Worm (Caenorhabditis elegans) whole organism, midembryonic: ENCODE measurements around the gene rabn-5.

ENCODE experiments used
- T22C8.4 ChIP-seq: fragments of 200-800 bp; sonication (Bioruptor generic); IDR thresholded peaks from 2 replicates; pipeline ENCODE4 v1.3.6; 2022; ENCODE audit warnings: missing genetic modification characterization, missing compliant biosample characterization
- cog-1 ChIP-seq: sonication (generic microtip); optimal IDR thresholded peaks from 2 replicates; lab custom pipeline; 2016; ENCODE audit warnings: missing genetic modification characterization, missing compliant biosample characterization
- flt-1 ChIP-seq: fragments of 200-800 bp; sonication (Bioruptor generic); IDR thresholded peaks from 2 replicates; pipeline ENCODE4 v1.3.6; 2022; ENCODE audit warnings: missing genetic modification characterization, missing compliant biosample characterization
- med-1 ChIP-seq: sonication (generic microtip); optimal IDR thresholded peaks from 2 replicates; lab custom pipeline; 2017; ENCODE audit warnings: missing genetic modification characterization, mild to moderate bottlenecking, missing compliant biosample characterization, antibody characterized with exemption, missing genetic modification reagents; ENCODE audit not compliant: insufficient read depth
- ztf-23 ChIP-seq: fragments of 200-800 bp; sonication (Bioruptor generic); IDR thresholded peaks from 2 replicates; pipeline ENCODE4 v1.3.6; 2022; ENCODE audit warnings: missing genetic modification reagents, missing genetic modification characterization, missing compliant biosample characterization

DNA sequence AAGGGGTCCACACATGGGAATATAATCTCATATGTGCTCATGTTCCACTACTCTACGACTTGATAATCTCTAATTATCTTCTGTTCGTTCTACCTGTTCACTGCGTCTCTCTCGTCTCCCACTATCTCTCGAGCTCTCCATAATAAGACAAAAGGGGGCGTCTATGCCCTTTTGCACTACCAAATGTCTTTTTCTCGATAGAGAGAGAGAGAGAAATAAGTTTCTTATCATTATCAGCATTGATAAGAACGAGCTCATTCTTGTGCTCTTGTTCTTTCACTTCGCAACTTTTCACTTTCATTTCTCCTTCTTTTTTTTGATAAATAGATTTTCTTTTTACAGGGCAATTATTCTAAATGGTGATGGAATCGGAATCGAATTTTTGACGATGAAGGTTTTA lies 51.6 kb downstream of the rabn-5 start:
- TF ChIP-seq med-1 (GFP tag; lab: Kevin White, UChicago) (no peak), T22C8.4 (GFP tag; lab: Robert Waterston, UW) (no peak), ztf-23 (GFP tag; lab: Robert Waterston, UW) (no peak), cog-1 (tag; lab: Kevin White, UChicago) (no peak), flt-1 (GFP tag; lab: Robert Waterston, UW) (no peak)
